Worm (Caenorhabditis elegans) whole organism, young adult: ENCODE data around the gene ZC53.2.

Experiments used
- B0019.2 ChIP-seq: fragments of 200-800 bp; sonication (Bioruptor generic); conservative IDR thresholded peaks from 2 replicates; pipeline ENCODE4 v1.3.6; 2022; ENCODE audit warnings: missing genetic modification reagents, missing genetic modification characterization, missing compliant biosample characterization
- F33H1.4 ChIP-seq: fragments of 200-800 bp; sonication (Bioruptor generic); IDR thresholded peaks from 2 replicates; pipeline ENCODE4 v1.3.6; 2022; ENCODE audit warnings: missing genetic modification reagents, missing genetic modification characterization, missing compliant biosample characterization
- F37B4.10 ChIP-seq: fragments of 200-800 bp; sonication (Bioruptor generic); IDR thresholded peaks from 2 replicates; pipeline ENCODE4 v1.3.6; 2022; ENCODE audit warnings: missing genetic modification characterization, missing compliant biosample characterization
- F49E8.2 ChIP-seq: sonication (generic microtip); optimal IDR thresholded peaks from 3 replicates; lab custom pipeline; 2017; ENCODE audit warnings: missing genetic modification characterization, mild to moderate bottlenecking, missing compliant biosample characterization, antibody characterized with exemption, moderate library complexity; ENCODE audit not compliant: insufficient read depth
- F57C9.4 ChIP-seq: sonication (generic microtip); optimal IDR thresholded peaks from 2 replicates; lab custom pipeline; 2017; ENCODE audit warnings: mild to moderate bottlenecking, missing genetic modification characterization, missing compliant biosample characterization
- K11D2.4 ChIP-seq: fragments of 200-800 bp; sonication (Bioruptor generic); IDR thresholded peaks from 2 replicates; pipeline ENCODE4 v1.3.6; 2022; ENCODE audit warnings: missing genetic modification reagents, missing genetic modification characterization, missing compliant biosample characterization
- T26A5.8 ChIP-seq: sonication (generic microtip); optimal IDR thresholded peaks from 2 replicates; lab custom pipeline; 2016; ENCODE audit warnings: missing genetic modification characterization, missing compliant biosample characterization
- Y53F4B.3 ChIP-seq: fragments of 200-800 bp; sonication (Bioruptor generic); IDR thresholded peaks from 2 replicates; pipeline ENCODE4 v1.3.6; 2022; ENCODE audit warnings: missing genetic modification reagents, missing genetic modification characterization, missing compliant biosample characterization
- Y79H2A.3 ChIP-seq: fragments of 200-800 bp; sonication (Bioruptor generic); conservative IDR thresholded peaks from 2 replicates; pipeline ENCODE4 v1.3.6; 2022; ENCODE audit warnings: missing genetic modification reagents, missing genetic modification characterization, missing compliant biosample characterization
- Y95B8A.8 ChIP-seq: fragments of 200-800 bp; sonication (Bioruptor generic); IDR thresholded peaks from 2 replicates; pipeline ENCODE4 v1.3.6; 2022; ENCODE audit warnings: missing genetic modification reagents, missing genetic modification characterization, missing compliant biosample characterization
- aptf-3 ChIP-seq: fragments of 200-800 bp; sonication (Bioruptor generic); IDR thresholded peaks from 2 replicates; pipeline ENCODE4 v1.3.6; 2022; ENCODE audit warnings: missing genetic modification characterization, missing compliant biosample characterization
- atf-7 ChIP-seq: sonication (generic microtip); optimal IDR thresholded peaks from 2 replicates; lab custom pipeline; 2017; ENCODE audit warnings: mild to moderate bottlenecking, missing genetic modification characterization, missing compliant biosample characterization
- attf-3 ChIP-seq: fragments of 200-800 bp; sonication (Bioruptor generic); conservative IDR thresholded peaks from 2 replicates; pipeline ENCODE4 v1.3.6; 2022; ENCODE audit warnings: missing genetic modification reagents, missing genetic modification characterization, missing compliant biosample characterization
- attf-5 ChIP-seq: fragments of 200-800 bp; sonication (Bioruptor generic); optimal IDR thresholded peaks from 2 replicates; lab custom pipeline; 2018; ENCODE audit warnings: mild to moderate bottlenecking, missing genetic modification characterization, missing compliant biosample characterization
- ccch-3 ChIP-seq: fragments of 200-800 bp; sonication (Bioruptor generic); optimal IDR thresholded peaks from 2 replicates; lab custom pipeline; 2018; ENCODE audit warnings: mild to moderate bottlenecking, missing genetic modification characterization, missing compliant biosample characterization
- ceh-100 ChIP-seq: fragments of 200-800 bp; sonication (Bioruptor generic); IDR thresholded peaks from 2 replicates; pipeline ENCODE4 v1.3.6; 2022; ENCODE audit warnings: missing genetic modification reagents, missing genetic modification characterization, missing compliant biosample characterization
- ceh-27 ChIP-seq: fragments of 200-800 bp; sonication (Bioruptor generic); optimal IDR thresholded peaks from 2 replicates; lab custom pipeline; 2018; ENCODE audit warnings: mild to moderate bottlenecking, missing genetic modification characterization, moderate library complexity, missing compliant biosample characterization
- dox-1 ChIP-seq: fragments of 200-800 bp; sonication (Bioruptor generic); IDR thresholded peaks from 2 replicates; pipeline ENCODE4 v1.3.6; 2022; ENCODE audit warnings: missing genetic modification reagents, missing genetic modification characterization, missing compliant biosample characterization
- dpff-1 ChIP-seq: sonication (generic microtip); optimal IDR thresholded peaks from 2 replicates; lab custom pipeline; 2017; ENCODE audit warnings: mild to moderate bottlenecking, missing genetic modification characterization, missing compliant biosample characterization
- egl-18 ChIP-seq: fragments of 200-800 bp; sonication (Bioruptor generic); IDR thresholded peaks from 2 replicates; pipeline ENCODE4 v1.3.6; 2022; ENCODE audit warnings: missing genetic modification reagents, missing genetic modification characterization, missing compliant biosample characterization
- ets-4 ChIP-seq: fragments of 200-800 bp; sonication (Bioruptor generic); optimal IDR thresholded peaks from 2 replicates; lab custom pipeline; 2018; ENCODE audit warnings: mild to moderate bottlenecking, missing genetic modification characterization, missing compliant biosample characterization
- fkh-3 ChIP-seq: sonication (generic microtip); optimal IDR thresholded peaks from 2 replicates; lab custom pipeline; 2016; ENCODE audit warnings: mild to moderate bottlenecking, missing genetic modification characterization, missing compliant biosample characterization
- gei-17 ChIP-seq: fragments of 200-800 bp; sonication (Bioruptor generic); optimal IDR thresholded peaks from 2 replicates; lab custom pipeline; 2018; ENCODE audit warnings: mild to moderate bottlenecking, missing genetic modification characterization, missing compliant biosample characterization
- hsf-1 ChIP-seq: fragments of 200-800 bp; sonication (Bioruptor generic); IDR thresholded peaks from 2 replicates; pipeline ENCODE4 v1.3.6; 2022; ENCODE audit warnings: missing genetic modification reagents, missing genetic modification characterization, missing compliant biosample characterization
- lin-26 ChIP-seq: fragments of 200-800 bp; sonication (Bioruptor generic); IDR thresholded peaks from 2 replicates; pipeline ENCODE4 v1.3.6; 2022; ENCODE audit warnings: missing genetic modification reagents, missing genetic modification characterization, missing compliant biosample characterization
- madf-10 ChIP-seq: sonication (generic microtip); optimal IDR thresholded peaks from 2 replicates; lab custom pipeline; 2016; ENCODE audit warnings: mild to moderate bottlenecking, missing genetic modification characterization, missing compliant biosample characterization
- madf-6 ChIP-seq: fragments of 200-800 bp; sonication (Bioruptor generic); IDR thresholded peaks from 2 replicates; pipeline ENCODE4 v1.3.6; 2022; ENCODE audit warnings: missing genetic modification reagents, missing genetic modification characterization, missing compliant biosample characterization
- mes-4 ChIP-seq: sonication (generic microtip); optimal IDR thresholded peaks from 2 replicates; lab custom pipeline; 2016; ENCODE audit warnings: missing genotype, missing genetic modification characterization, missing compliant biosample characterization
- nfya-2 ChIP-seq: fragments of 200-800 bp; sonication (Bioruptor generic); IDR thresholded peaks from 2 replicates; pipeline ENCODE4 v1.3.6; 2022; ENCODE audit warnings: missing genetic modification reagents, missing genetic modification characterization, missing compliant biosample characterization
- pha-4 ChIP-seq: fragments of 150-350 bp; sonication (generic microtip); optimal IDR thresholded peaks from 2 replicates; lab custom pipeline; 2014; ENCODE audit warnings: missing biosample characterization, missing genetic modification reagents, missing genetic modification characterization
- sea-2 ChIP-seq: fragments of 200-800 bp; sonication (Bioruptor generic); IDR thresholded peaks from 2 replicates; pipeline ENCODE4 v1.3.6; 2022; ENCODE audit warnings: missing genetic modification characterization, missing compliant biosample characterization
- snpc-1.1 ChIP-seq: sonication (generic microtip); optimal IDR thresholded peaks from 2 replicates; lab custom pipeline; 2017; ENCODE audit warnings: missing genetic modification characterization, mild to moderate bottlenecking, missing compliant biosample characterization, antibody characterized with exemption, moderate library complexity, missing genotype, missing genetic modification reagents; ENCODE audit not compliant: insufficient read depth
- snpc-1.3 ChIP-seq: sonication (generic microtip); optimal IDR thresholded peaks from 2 replicates; lab custom pipeline; 2017; ENCODE audit warnings: missing genetic modification characterization, mild to moderate bottlenecking, missing compliant biosample characterization, antibody characterized with exemption, moderate library complexity, missing genotype, missing genetic modification reagents; ENCODE audit not compliant: insufficient read depth
- somi-1 ChIP-seq: fragments of 200-800 bp; sonication (Bioruptor generic); optimal IDR thresholded peaks from 2 replicates; lab custom pipeline; 2018; ENCODE audit warnings: mild to moderate bottlenecking, missing genetic modification characterization, missing compliant biosample characterization
- unc-130 ChIP-seq: sonication (generic microtip); optimal IDR thresholded peaks from 2 replicates; lab custom pipeline; 2016; ENCODE audit warnings: missing genetic modification reagents, missing genetic modification characterization, missing compliant biosample characterization
- zfh-2 ChIP-seq: fragments of 200-800 bp; sonication (Bioruptor generic); conservative IDR thresholded peaks from 2 replicates; pipeline ENCODE4 v1.3.6; 2022; ENCODE audit warnings: missing genetic modification reagents, missing genetic modification characterization, missing compliant biosample characterization
- zim-3 ChIP-seq: sonication (generic microtip); optimal IDR thresholded peaks from 2 replicates; lab custom pipeline; 2017; ENCODE audit warnings: mild to moderate bottlenecking, missing genetic modification characterization, moderate library complexity, missing compliant biosample characterization
- ztf-6 ChIP-seq: fragments of 200-800 bp; sonication (Bioruptor generic); IDR thresholded peaks from 2 replicates; pipeline ENCODE4 v1.3.6; 2022; ENCODE audit warnings: missing genetic modification reagents, missing genetic modification characterization, missing compliant biosample characterization

Gene ZC53.2

DNA sequence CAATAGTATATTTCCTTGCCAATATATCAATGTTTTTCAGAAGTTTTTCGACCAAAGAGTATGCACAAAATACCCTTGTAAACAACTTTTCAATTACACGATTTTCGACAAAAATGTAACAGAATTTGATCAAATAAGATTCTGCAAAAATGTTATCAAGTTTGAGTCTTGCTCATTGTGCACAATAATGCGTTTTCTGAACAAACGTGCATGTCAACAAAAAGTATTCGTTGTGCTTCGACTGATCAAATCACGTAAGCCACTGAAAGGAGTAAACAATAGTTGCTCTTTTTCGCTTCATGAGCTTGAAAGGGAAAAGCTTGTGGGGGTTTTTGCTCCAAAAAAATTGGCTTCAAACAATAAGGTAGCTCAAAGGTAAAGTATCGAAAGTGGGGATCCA, 17.0 kb downstream of the ZC53.2 start:
- no peak for TF ChIP-seq ceh-100 (GFP tag; lab: Robert Waterston, UW)
- no peak for TF ChIP-seq ztf-6 (GFP tag; lab: Robert Waterston, UW)
- no peak for TF ChIP-seq ets-4
- no peak for TF ChIP-seq hsf-1 (GFP tag; lab: Robert Waterston, UW)
- no peak for TF ChIP-seq attf-3 (GFP tag; lab: Robert Waterston, UW)
- no peak for TF ChIP-seq F57C9.4 (tag; lab: Kevin White, UChicago)

- TF ChIP-seq pha-4 (tag; lab: Kevin White, UChicago) (no peak), nfya-2 (GFP tag; lab: Robert Waterston, UW) (no peak), sea-2 (no peak), dox-1 (GFP tag; lab: Robert Waterston, UW) (no peak), F33H1.4 (no peak), fkh-3 (tag; lab: Kevin White, UChicago) (no peak), snpc-1.1 (tag; lab: Kevin White, UChicago) (no peak), F49E8.2 (tag; lab: Kevin White, UChicago) (no peak), madf-6 (GFP tag; lab: Robert Waterston, UW) (no peak), attf-3 (GFP tag; lab: Robert Waterston, UW) (no peak), T26A5.8 (tag; lab: Kevin White, UChicago) (no peak), ccch-3 (GFP tag; lab: Kevin White, UChicago) (no peak), zim-3 (no peak), madf-10 (tag; lab: Kevin White, UChicago) (no peak), Y79H2A.3 (GFP tag; lab: Robert Waterston, UW) (no peak), attf-5 (GFP tag; lab: Kevin White, UChicago) (no peak), B0019.2 (no peak)
These were observed 22.6 kb downstream of the ZC53.2 start for ce11 chrX:1901480-1901879.

DNA sequence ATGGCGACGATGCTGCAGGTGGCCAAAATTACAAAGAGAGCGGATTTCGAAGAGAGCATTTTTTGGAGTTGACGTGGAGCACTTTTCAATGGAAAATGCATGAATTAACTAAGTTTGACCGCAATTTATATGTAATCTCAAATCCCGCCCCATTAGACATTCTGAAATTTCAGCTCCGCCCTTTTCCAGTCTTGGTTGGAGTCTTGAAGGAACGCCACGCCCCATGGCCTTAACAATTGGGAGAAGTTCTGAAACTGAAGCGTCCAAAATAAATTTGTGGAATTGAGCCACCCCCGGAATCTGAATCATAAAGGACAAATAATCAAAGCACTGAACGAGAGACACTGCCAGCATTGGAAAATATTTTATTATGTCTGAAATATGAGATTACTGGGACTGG, 26.8 kb downstream of the ZC53.2 start, which contains the start of gene B0294.1:
TSS of gene B0294.1 (minus strand) at position 101 of the 400 bp plus-strand sequence.
- TF ChIP-seq zfh-2 (GFP tag; lab: Robert Waterston, UW): no peak
- TF ChIP-seq dox-1 (GFP tag; lab: Robert Waterston, UW): no peak
- TF ChIP-seq atf-7 (tag; lab: Kevin White, UChicago): no peak
- TF ChIP-seq fkh-3 (tag; lab: Kevin White, UChicago): no peak
- no peak for TF ChIP-seq ceh-27
- no peak for TF ChIP-seq somi-1 (GFP tag; lab: Kevin White, UChicago)
- TF ChIP-seq aptf-3: no peak
- TF ChIP-seq Y79H2A.3 (GFP tag; lab: Robert Waterston, UW): no peak
- no peak for TF ChIP-seq Y53F4B.3 (GFP tag; lab: Robert Waterston, UW)
- TF ChIP-seq unc-130 (GFP tag; lab: Kevin White, UChicago): no peak
- TF ChIP-seq egl-18 (GFP tag; lab: Robert Waterston, UW): no peak
- TF ChIP-seq F37B4.10 (GFP tag; lab: Robert Waterston, UW): no peak
- no peak for TF ChIP-seq lin-26 (GFP tag; lab: Robert Waterston, UW)
- no peak for TF ChIP-seq K11D2.4 (GFP tag; lab: Robert Waterston, UW)
- TF ChIP-seq snpc-1.3: no peak
- no peak for TF ChIP-seq mes-4 (tag; lab: Kevin White, UChicago)
- TF ChIP-seq Y95B8A.8 (GFP tag; lab: Robert Waterston, UW): no peak
- TF ChIP-seq dpff-1: no peak
- TF ChIP-seq gei-17 (GFP tag; lab: Kevin White, UChicago): no peak
